Fruit fly (Drosophila melanogaster) whole organism, embryonic: ENCODE measurements around the gene mib1.

ENCODE experiments used
- Aef1 ChIP-seq: fragments of 200-800 bp; sonication (Bioruptor generic); IDR thresholded peaks from 3 replicates; pipeline ENCODE4 v1.3.6; 2022; ENCODE audit warnings: missing biosample characterization, missing genetic modification characterization
- Atf-2 ChIP-seq: fragments of 200-800 bp; sonication (Bioruptor generic); optimal IDR thresholded peaks from 2 replicates; lab custom pipeline; 2016; ENCODE audit warnings: missing biosample characterization, missing genetic modification characterization
- Atf3 ChIP-seq: fragments of 200-800 bp; sonication (Bioruptor generic); optimal IDR thresholded peaks from 3 replicates; lab custom pipeline; 2016; ENCODE audit warnings: missing biosample characterization, missing genetic modification characterization
- B-H1 ChIP-seq: fragments of 200-800 bp; sonication (Bioruptor generic); IDR thresholded peaks from 3 replicates; pipeline ENCODE4 v1.3.6; 2022; ENCODE audit warnings: missing biosample characterization, missing genetic modification characterization
- CG1024 ChIP-seq: fragments of 200-800 bp; sonication (Bioruptor generic); IDR thresholded peaks from 2 replicates; pipeline ENCODE4 v1.3.6; 2022; ENCODE audit warnings: missing biosample characterization, missing genetic modification characterization
- CG10654 ChIP-seq: fragments of 200-800 bp; sonication (Bioruptor generic); optimal IDR thresholded peaks from 2 replicates; lab custom pipeline; 2016; ENCODE audit warnings: missing biosample characterization, missing genetic modification characterization
- CG1233 ChIP-seq: fragments of 200-800 bp; sonication (Bioruptor generic); optimal IDR thresholded peaks from 4 replicates; lab custom pipeline; 2018; ENCODE audit warnings: missing biosample characterization, mild to moderate bottlenecking, missing genetic modification characterization
- CG12942 ChIP-seq: fragments of 200-800 bp; sonication (Bioruptor generic); optimal IDR thresholded peaks from 3 replicates; lab custom pipeline; 2016; ENCODE audit warnings: missing biosample characterization, missing genetic modification characterization
- CG15269 ChIP-seq: fragments of 200-800 bp; sonication (Bioruptor generic); optimal IDR thresholded peaks from 2 replicates; lab custom pipeline; 2018; ENCODE audit warnings: missing biosample characterization, mild to moderate bottlenecking, missing genetic modification characterization, moderate library complexity
- CG16863 ChIP-seq: fragments of 200-800 bp; sonication (Bioruptor generic); optimal IDR thresholded peaks from 3 replicates; lab custom pipeline; 2016; ENCODE audit warnings: missing biosample characterization, missing genetic modification characterization
- CG17385 ChIP-seq: fragments of 200-800 bp; sonication (Bioruptor generic); optimal IDR thresholded peaks from 3 replicates; lab custom pipeline; 2018; ENCODE audit warnings: missing biosample characterization, mild to moderate bottlenecking, missing genetic modification characterization
- CG17802 ChIP-seq: fragments of 200-800 bp; sonication (Bioruptor generic); optimal IDR thresholded peaks from 2 replicates; lab custom pipeline; 2018; ENCODE audit warnings: missing biosample characterization, mild to moderate bottlenecking, missing genetic modification characterization, moderate library complexity
- CG18262 ChIP-seq: fragments of 200-800 bp; optimal IDR thresholded peaks from 3 replicates; lab custom pipeline; 2019; ENCODE audit warnings: missing biosample characterization, mild to moderate bottlenecking, missing genetic modification characterization, moderate library complexity
- CG30403 ChIP-seq: fragments of 200-800 bp; sonication (Bioruptor generic); optimal IDR thresholded peaks from 3 replicates; lab custom pipeline; 2016; ENCODE audit warnings: missing biosample characterization, missing genetic modification characterization
- CG4707 ChIP-seq: fragments of 200-800 bp; sonication (Bioruptor generic); optimal IDR thresholded peaks from 2 replicates; lab custom pipeline; 2018; ENCODE audit warnings: missing biosample characterization, mild to moderate bottlenecking, missing genetic modification characterization, moderate library complexity
- CG7271 ChIP-seq: fragments of 200-800 bp; sonication (Bioruptor generic); optimal IDR thresholded peaks from 2 replicates; lab custom pipeline; 2018; ENCODE audit warnings: missing biosample characterization, mild to moderate bottlenecking, missing genetic modification characterization, moderate library complexity
- CG8359 ChIP-seq: fragments of 200-800 bp; sonication (Bioruptor generic); optimal IDR thresholded peaks from 2 replicates; lab custom pipeline; 2017; ENCODE audit warnings: missing biosample characterization, mild to moderate bottlenecking, missing genetic modification characterization, borderline replicate concordance
- CG8388 ChIP-seq: fragments of 200-800 bp; sonication (Bioruptor generic); optimal IDR thresholded peaks from 2 replicates; lab custom pipeline; 2019; ENCODE audit warnings: missing biosample characterization, mild to moderate bottlenecking, missing genetic modification characterization, moderate library complexity
- CG8478 ChIP-seq: fragments of >200 bp; optimal IDR thresholded peaks from 2 replicates; lab custom pipeline; 2018
- CG8765 ChIP-seq: fragments of 200-800 bp; sonication (Bioruptor generic); IDR thresholded peaks from 2 replicates; pipeline ENCODE4 v1.3.6; 2022; ENCODE audit warnings: missing biosample characterization, missing genetic modification characterization
- Camta ChIP-seq: fragments of 200-800 bp; sonication (Bioruptor generic); optimal IDR thresholded peaks from 2 replicates; lab custom pipeline; 2016; ENCODE audit warnings: missing biosample characterization, missing genetic modification characterization
- ERR ChIP-seq: fragments of 200-800 bp; sonication (Bioruptor generic); optimal IDR thresholded peaks from 2 replicates; lab custom pipeline; 2016; ENCODE audit warnings: missing biosample characterization, missing genetic modification characterization
- Gsc ChIP-seq: fragments of 200-800 bp; sonication (Bioruptor generic); IDR thresholded peaks from 2 replicates; pipeline ENCODE4 v1.3.6; 2022; ENCODE audit warnings: missing biosample characterization, missing genetic modification characterization
- Hmx ChIP-seq: fragments of 200-800 bp; sonication (Bioruptor generic); optimal IDR thresholded peaks from 2 replicates; lab custom pipeline; 2016; ENCODE audit warnings: missing biosample characterization, missing genetic modification characterization
- Hr78 ChIP-seq, 2 experiments: fragments of 200-800 bp in 1 of 2; fragments of >200 bp in 1 of 2; sonication (Bioruptor generic) in 1 of 2; optimal IDR thresholded peaks; 2 replicates each; lab custom pipeline; 2017 to 2019; ENCODE audit warnings: missing biosample characterization in 2 of 2, missing genetic modification characterization in 2 of 2, mild to moderate bottlenecking in 1 of 2, moderate library complexity in 1 of 2
- MESR4 ChIP-seq: fragments of 200-800 bp; sonication (Bioruptor generic); optimal IDR thresholded peaks from 2 replicates; lab custom pipeline; 2018; ENCODE audit warnings: missing biosample characterization, mild to moderate bottlenecking, missing genetic modification characterization, moderate library complexity
- Max ChIP-seq: fragments of 200-800 bp; sonication (Bioruptor generic); optimal IDR thresholded peaks from 2 replicates; lab custom pipeline; 2016; ENCODE audit warnings: missing biosample characterization, mild to moderate bottlenecking, missing genetic modification characterization
- NC2β ChIP-seq: fragments of 200-800 bp; sonication (Bioruptor generic); optimal IDR thresholded peaks from 2 replicates; lab custom pipeline; 2016; ENCODE audit warnings: missing biosample characterization, missing genetic modification characterization
- Nf-YB ChIP-seq: fragments of 200-800 bp; sonication (Bioruptor generic); optimal IDR thresholded peaks from 3 replicates; lab custom pipeline; 2019; ENCODE audit warnings: missing biosample characterization, mild to moderate bottlenecking, missing genetic modification characterization, moderate library complexity
- NfI ChIP-seq: fragments of 200-800 bp; sonication (Bioruptor generic); optimal IDR thresholded peaks from 3 replicates; lab custom pipeline; 2018; ENCODE audit warnings: missing biosample characterization, mild to moderate bottlenecking, missing genetic modification characterization, moderate library complexity
- Pdp1 ChIP-seq, 2 experiments: fragments of 200-800 bp; sonication (Bioruptor generic); optimal IDR thresholded peaks; 3 replicates each; lab custom pipeline; 2016; ENCODE audit warnings: missing biosample characterization in 2 of 2, missing genetic modification characterization in 2 of 2, mild to moderate bottlenecking in 1 of 2, moderate library complexity in 1 of 2
- Sox102F ChIP-seq: fragments of 200-800 bp; sonication (Bioruptor generic); optimal IDR thresholded peaks from 2 replicates; lab custom pipeline; 2018; ENCODE audit warnings: missing biosample characterization, mild to moderate bottlenecking, missing genetic modification characterization, moderate library complexity
- Ssrp ChIP-seq: fragments of 200-800 bp; sonication (Bioruptor generic); optimal IDR thresholded peaks from 2 replicates; lab custom pipeline; 2018; ENCODE audit warnings: missing biosample characterization, mild to moderate bottlenecking, missing genetic modification characterization, moderate library complexity
- ash1 ChIP-seq: fragments of 200-800 bp; sonication (Bioruptor generic); optimal IDR thresholded peaks from 2 replicates; lab custom pipeline; 2018; ENCODE audit warnings: missing biosample characterization, mild to moderate bottlenecking, missing genetic modification characterization
- bab2 ChIP-seq: fragments of 200-800 bp; sonication (Bioruptor generic); optimal IDR thresholded peaks from 2 replicates; lab custom pipeline; 2016; ENCODE audit warnings: missing biosample characterization, missing genetic modification characterization
- dysf ChIP-seq: fragments of 200-800 bp; sonication (Bioruptor generic); IDR thresholded peaks from 3 replicates; pipeline ENCODE4 v1.3.6; 2022; ENCODE audit warnings: missing biosample characterization, missing genetic modification characterization
- gce ChIP-seq: fragments of 200-800 bp; sonication (Bioruptor generic); IDR thresholded peaks from 3 replicates; pipeline ENCODE4 v1.3.6; 2022; ENCODE audit warnings: missing biosample characterization, missing genetic modification characterization
- gem ChIP-seq: fragments of 200-800 bp; sonication (Bioruptor generic); optimal IDR thresholded peaks from 2 replicates; lab custom pipeline; 2019; ENCODE audit warnings: missing biosample characterization, mild to moderate bottlenecking, missing genetic modification characterization, moderate library complexity
- grau ChIP-seq: fragments of 200-800 bp; optimal IDR thresholded peaks from 3 replicates; lab custom pipeline; 2019; ENCODE audit warnings: missing biosample characterization, mild to moderate bottlenecking, missing genetic modification characterization, moderate library complexity
- lov ChIP-seq, 2 experiments: fragments of 200-800 bp in 1 of 2; fragments of >200 bp in 1 of 2; sonication (Bioruptor generic) in 1 of 2; IDR thresholded peaks in 1 of 2; optimal IDR thresholded peaks in 1 of 2; 2 replicates in 1 of 2; 3 replicates in 1 of 2; pipeline versions ENCODE4 v1.3.6 to Lab custom; 2017 to 2022; ENCODE audit warnings: missing biosample characterization in 1 of 2, missing genetic modification characterization in 1 of 2
- otp ChIP-seq: fragments of 200-800 bp; sonication (Bioruptor generic); IDR thresholded peaks from 3 replicates; pipeline ENCODE4, ENCODE4 v1.3.6; 2022; ENCODE audit warnings: missing biosample characterization, missing genetic modification characterization
- phol ChIP-seq: fragments of 200-800 bp; sonication (Bioruptor generic); optimal IDR thresholded peaks from 3 replicates; lab custom pipeline; 2018; ENCODE audit warnings: missing biosample characterization, mild to moderate bottlenecking, missing genetic modification characterization, moderate library complexity
- pnt ChIP-seq: fragments of 200-800 bp; sonication (Bioruptor generic); optimal IDR thresholded peaks from 3 replicates; lab custom pipeline; 2016; ENCODE audit warnings: missing biosample characterization, missing genetic modification characterization
- prd ChIP-seq, 3 experiments: fragments of >200 bp in 2 of 3; fragments of 200-800 bp in 1 of 3; sonication (Bioruptor generic) in 1 of 3; optimal IDR thresholded peaks in 2 of 3; IDR thresholded peaks in 1 of 3; 2 replicates in 2 of 3; 3 replicates in 1 of 3; pipeline versions ENCODE4 v1.3.6 to Lab custom; 2017 to 2022; ENCODE audit warnings: missing biosample characterization in 1 of 3, missing genetic modification characterization in 1 of 3
- rib ChIP-seq: fragments of 200-800 bp; sonication (Bioruptor generic); IDR thresholded peaks from 2 replicates; pipeline ENCODE4 v1.3.6; 2022; ENCODE audit warnings: missing biosample characterization, missing genetic modification characterization
- stwl ChIP-seq: fragments of 200-800 bp; sonication (Bioruptor generic); optimal IDR thresholded peaks from 3 replicates; lab custom pipeline; 2018; ENCODE audit warnings: missing biosample characterization, mild to moderate bottlenecking, missing genetic modification characterization, moderate library complexity
- ttk ChIP-seq: fragments of 200-800 bp; sonication (Bioruptor generic); IDR thresholded peaks from 2 replicates; pipeline ENCODE4 v2.1.2; 2022; ENCODE audit warnings: missing biosample characterization, missing genetic modification characterization
- twi ChIP-seq: fragments of 200-800 bp; optimal IDR thresholded peaks from 2 replicates; lab custom pipeline; 2019; ENCODE audit warnings: missing biosample characterization, mild to moderate bottlenecking, missing genetic modification characterization, moderate library complexity

Gene mib1

DNA sequence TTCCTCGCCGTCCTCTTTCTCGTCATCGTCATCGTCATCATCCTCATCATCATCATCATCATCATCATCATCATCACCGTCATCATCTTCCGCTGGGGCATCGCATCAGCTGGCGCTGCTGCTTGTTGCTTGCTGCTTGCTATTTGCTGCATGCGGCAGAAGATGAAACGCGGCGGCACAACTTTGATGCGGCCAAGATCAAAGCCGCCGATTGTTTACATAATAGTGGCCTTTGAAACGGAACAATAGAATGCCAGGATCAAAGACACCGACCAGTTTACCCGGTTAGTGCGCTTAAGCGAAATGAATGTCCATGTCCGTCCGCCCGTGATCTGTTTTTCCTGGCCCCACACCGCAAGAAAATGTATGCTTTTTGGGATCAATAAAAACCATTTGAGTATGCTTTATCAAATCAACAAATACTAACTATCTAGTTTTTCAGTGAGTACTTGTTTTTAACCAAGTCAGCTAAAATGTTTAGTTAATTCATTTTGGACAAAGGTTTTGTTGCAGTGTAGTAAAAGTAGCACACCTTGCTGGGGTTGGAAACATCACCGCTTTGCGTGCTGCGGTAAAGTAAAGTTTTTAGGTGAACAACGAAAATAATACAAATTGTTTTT lies 9.6 kb upstream of the mib1 start (continued):
- TF ChIP-seq CG7271 (tag; lab: Kevin White, UChicago) (peak; percentile 4), gce (0 out of 3 replicates have a peak, but pooled peaks have one; percentile 56), NC2β (GFP tag; lab: Kevin White, UChicago) (peak; percentile 41), Aef1 (GFP tag; lab: Robert Waterston, UW) (no peak), bab2 (GFP tag; lab: Kevin White, UChicago) (peak; percentile 26), CG1024 (GFP tag; lab: Robert Waterston, UW) (peak; percentile 58), Sox102F (GFP tag; lab: Kevin White, UChicago) (peak; percentile 59), CG8765 (GFP tag; lab: Robert Waterston, UW) (peak; percentile 84), prd (optimal IDR thresholded peaks at IDR 0.05; lab: Kevin White, UChicago) (no peak), prd (GFP tag; IDR thresholded peaks at IDR 0.05; lab: Robert Waterston, UW) (peak; percentile 87), B-H1 (GFP tag; lab: Robert Waterston, UW) (no peak), CG8388 (GFP tag; lab: Kevin White, UChicago) (peak; percentile 62), Max (GFP tag; lab: Kevin White, UChicago) (peak; percentile 3), ash1 (GFP tag; lab: Kevin White, UChicago) (no peak), Pdp1 (GFP tag; optimal IDR thresholded peaks at IDR 0.05; lab: Kevin White, UChicago) (peak; percentile 39 to 73), pnt (GFP tag; lab: Kevin White, UChicago) (peak; percentile 67), grau (tag; lab: Kevin White, UChicago) (peak; percentile 51), ttk (GFP tag; lab: Robert Waterston, UW) (0 out of 2 replicates have a peak, but pooled peaks have one; percentile 16), CG8478 (no peak), Ssrp (tag; lab: Kevin White, UChicago) (peak; percentile 44), NfI (GFP tag; lab: Kevin White, UChicago) (peak; percentile 5), Atf3 (GFP tag; lab: Kevin White, UChicago) (peak; percentile 44), ERR (GFP tag; lab: Kevin White, UChicago) (no peak), stwl (peak; percentile 43), CG17802 (tag; lab: Kevin White, UChicago) (peak; percentile 9), CG16863 (peak; percentile 41), Hmx (GFP tag; lab: Kevin White, UChicago) (no peak), CG18262 (tag; lab: Kevin White, UChicago) (peak; percentile 76), twi (tag; lab: Kevin White, UChicago) (peak; percentile 55), MESR4 (no peak), Atf-2 (peak; percentile 60), CG12942 (GFP tag; lab: Kevin White, UChicago) (peak; percentile 20), CG4707 (peak; percentile 30), CG30403 (GFP tag; lab: Kevin White, UChicago) (peak; percentile 52), CG17385 (GFP tag; lab: Kevin White, UChicago) (peak; percentile 6), otp (GFP tag; lab: Robert Waterston, UW) (peak; percentile 36; the same call in 1 of the 3 replicates), Gsc (GFP tag; lab: Robert Waterston, UW) (peak; percentile 32; the same call in 1 of the 2 replicates), dysf (peak; percentile 36; the same call in 1 of the 3 replicates), lov (optimal IDR thresholded peaks at IDR 0.05; lab: Kevin White, UChicago) (no peak), lov (GFP tag; IDR thresholded peaks at IDR 0.05; lab: Robert Waterston, UW) (peak; percentile 73; the same call in 1 of the 3 replicates), Nf-YB (peak; percentile 12), Camta (GFP tag; lab: Kevin White, UChicago) (peak; percentile 46), rib (GFP tag; lab: Robert Waterston, UW) (no peak), CG10654 (GFP tag; lab: Kevin White, UChicago) (peak; percentile 33), CG8359 (GFP tag; lab: Kevin White, UChicago) (peak; percentile 37), phol (tag; lab: Kevin White, UChicago) (peak; percentile 76), gem (tag; lab: Kevin White, UChicago) (peak; percentile 80), CG1233 (peak; percentile 47), Hr78 (GFP tag; optimal IDR thresholded peaks at IDR 0.05; lab: Kevin White, UChicago) (no peak), CG15269 (tag; lab: Kevin White, UChicago) (no peak)
